Worm (Caenorhabditis elegans): ENCODE data around the gene mrps-12.

ce11 chrV:20815842-20816241 lies 22.0 kb upstream of the mrps-12 start, which contains the start of gene sshk-1:
- no peak for TF ChIP-seq unc-62 (GFP tag; optimal IDR thresholded peaks at IDR 0.05)
- no peak for TF ChIP-seq ceh-90 (tag; optimal IDR thresholded peaks at IDR 0.05)
- TF ChIP-seq nhr-28 (tag; optimal IDR thresholded peaks at IDR 0.05): no peak
- no peak for TF ChIP-seq mdl-1 (tag; optimal IDR thresholded peaks at IDR 0.05)
- no peak for TF ChIP-seq lir-3 (tag; optimal IDR thresholded peaks at IDR 0.05; ENCODE audit: poor library complexity)
- no peak for TF ChIP-seq ceh-88 (GFP tag; IDR thresholded peaks at IDR 0.05)
- TF ChIP-seq mab-9 (GFP tag; IDR thresholded peaks at IDR 0.05): no peak
- TF ChIP-seq fkh-10 (GFP tag; optimal IDR thresholded peaks at IDR 0.05): no peak
- no peak for TF ChIP-seq elt-3 (tag; optimal IDR thresholded peaks at IDR 0.05)
- TF ChIP-seq lin-13 (GFP tag; optimal IDR thresholded peaks at IDR 0.05): no peak
